Worm (Caenorhabditis elegans) whole organism, early embryonic: ENCODE results near the gene unc-82.

ENCODE experiments used
- aly-1 ChIP-seq: sonication (generic microtip); optimal IDR thresholded peaks from 2 replicates; lab custom pipeline; 2016; ENCODE audit warnings: missing genetic modification characterization, missing compliant biosample characterization
- ama-1 ChIP-seq: fragments of 150-350 bp; optimal IDR thresholded peaks from 2 replicates; lab custom pipeline; 2014
- ceh-13 ChIP-seq: fragments of 200-800 bp; sonication (Bioruptor generic); optimal IDR thresholded peaks from 2 replicates; lab custom pipeline; 2018; ENCODE audit warnings: mild to moderate bottlenecking, missing genetic modification characterization, missing compliant biosample characterization
- ceh-36 ChIP-seq: sonication (generic microtip); optimal IDR thresholded peaks from 2 replicates; lab custom pipeline; 2016; ENCODE audit warnings: missing genetic modification characterization, inconsistent platforms, missing compliant biosample characterization
- ets-7 ChIP-seq: sonication (generic microtip); optimal IDR thresholded peaks from 2 replicates; lab custom pipeline; 2016; ENCODE audit warnings: missing genotype, missing genetic modification characterization, missing compliant biosample characterization
- hmbx-1 ChIP-seq: sonication (generic microtip); optimal IDR thresholded peaks from 2 replicates; lab custom pipeline; 2016; ENCODE audit warnings: mild to moderate bottlenecking, missing genetic modification characterization, missing compliant biosample characterization
- hmg-4 ChIP-seq: fragments of 200-800 bp; sonication (Bioruptor generic); optimal IDR thresholded peaks from 2 replicates; lab custom pipeline; 2018; ENCODE audit warnings: mild to moderate bottlenecking, missing genetic modification characterization, missing compliant biosample characterization
- tbx-37 ChIP-seq: fragments of 200-800 bp; sonication (Bioruptor generic); conservative IDR thresholded peaks from 2 replicates; pipeline ENCODE4 v1.3.6; 2022; ENCODE audit warnings: missing genetic modification reagents, missing genetic modification characterization, missing compliant biosample characterization

ce11 chrIV:7424198-7424597 is at the start of gene unc-82:
- no peak for TF ChIP-seq ama-1 (lab: Kevin White, UChicago)
- no peak for TF ChIP-seq tbx-37 (GFP tag; lab: Robert Waterston, UW)
- TF ChIP-seq aly-1 (tag; lab: Kevin White, UChicago) = no peak
- no peak for TF ChIP-seq ceh-36
- no peak for TF ChIP-seq hmbx-1 (tag; lab: Kevin White, UChicago)
- TF ChIP-seq hmg-4 (GFP tag; lab: Kevin White, UChicago) = no peak
- no peak for TF ChIP-seq ets-7 (tag; lab: Kevin White, UChicago)
- no peak for TF ChIP-seq ceh-13
